Fruit fly (Drosophila melanogaster): ENCODE results near the gene Ddr.

Gene Ddr

DNA sequence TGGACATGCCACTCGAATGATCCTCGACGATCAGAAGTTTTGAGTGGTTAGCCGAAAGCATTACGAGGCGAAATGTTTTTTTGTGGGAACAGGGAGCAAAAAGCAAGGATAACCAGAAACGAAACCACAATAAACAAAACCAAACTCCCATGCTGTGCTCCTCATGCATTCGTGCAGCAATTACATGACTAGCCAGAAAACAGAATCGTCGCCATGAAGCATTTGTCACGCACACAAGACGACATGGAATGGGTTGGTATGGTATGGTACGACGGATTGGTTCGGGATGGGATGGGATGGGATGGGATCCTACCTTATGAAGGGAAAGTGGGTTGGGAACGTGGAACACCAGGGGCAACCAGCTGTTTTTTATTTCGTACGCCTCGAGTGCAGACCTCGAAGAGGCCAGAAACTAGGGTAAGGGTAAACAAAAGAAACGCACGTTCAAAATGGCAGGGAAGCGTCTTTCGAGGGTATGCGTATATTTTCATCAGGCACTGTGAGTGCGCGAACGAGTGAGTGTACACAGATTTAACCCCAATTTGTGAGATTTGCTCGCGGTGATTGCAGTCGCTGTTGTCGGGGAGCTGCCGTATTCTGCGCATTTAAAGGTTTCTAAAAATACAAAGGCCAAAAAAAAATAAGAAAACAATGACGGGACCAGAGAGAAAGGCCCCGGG is 48.2 kb upstream of the Ddr start (continued):
- no peak for TF ChIP-seq CG4854 (GFP tag; optimal IDR thresholded peaks at IDR 0.05)
- no peak for TF ChIP-seq CG1603 (tag; optimal IDR thresholded peaks at IDR 0.05)
- no peak for TF ChIP-seq CG4282 (GFP tag; optimal IDR thresholded peaks at IDR 0.05)
- no peak for TF ChIP-seq shn (GFP tag; optimal IDR thresholded peaks at IDR 0.05)
- TF ChIP-seq sim (GFP tag; IDR thresholded peaks at IDR 0.05), result no peak
- TF ChIP-seq unpg (GFP tag; optimal IDR thresholded peaks at IDR 0.05), result no peak
- no peak for TF ChIP-seq CG12744 (GFP tag; optimal IDR thresholded peaks at IDR 0.05)
- TF ChIP-seq PHDP (tag; optimal IDR thresholded peaks at IDR 0.05), result no peak
- TF ChIP-seq CG31365 (tag; optimal IDR thresholded peaks at IDR 0.05), result no peak
- TF ChIP-seq CG14965 (GFP tag; optimal IDR thresholded peaks at IDR 0.05; ENCODE audit: borderline replicate concordance), result no peak
- 0 out of 3 replicates have a peak, but pooled peaks have one; percentile 18 for TF ChIP-seq Opbp (GFP tag; IDR thresholded peaks at IDR 0.05; ENCODE audit: partially characterized antibody)
- TF ChIP-seq her (GFP tag; optimal IDR thresholded peaks at IDR 0.05), result no peak
- no peak for TF ChIP-seq CG7928 (GFP tag; optimal IDR thresholded peaks at IDR 0.05)
- peak; percentile 33 for TF ChIP-seq kni (GFP tag; optimal IDR thresholded peaks at IDR 0.05)
- TF ChIP-seq Oaz (GFP tag; IDR thresholded peaks at IDR 0.05), result no peak

DNA sequence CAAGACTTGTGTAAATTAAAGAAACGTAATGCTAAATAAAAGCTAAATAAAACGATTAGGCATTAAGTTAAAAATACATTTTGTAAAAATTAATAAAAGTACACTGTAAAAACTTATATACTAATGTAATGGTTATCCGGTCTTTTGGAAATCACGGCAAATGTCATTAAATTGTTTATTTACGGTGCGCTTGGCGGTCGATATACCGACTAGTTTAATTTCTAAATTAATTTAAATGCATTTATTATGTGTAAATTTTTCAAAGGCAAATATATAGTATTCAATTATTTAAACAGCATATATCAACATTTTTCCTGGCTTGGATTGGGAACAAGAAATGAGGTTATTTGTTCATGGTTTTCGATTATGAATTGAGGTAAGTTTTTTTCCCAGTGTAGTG is 42.1 kb upstream of the Ddr start:
- peak; percentile 4 for TF ChIP-seq az2 (GFP tag; optimal IDR thresholded peaks at IDR 0.05)
- TF ChIP-seq CG15696 (tag; optimal IDR thresholded peaks at IDR 0.05), result peak; percentile 23
- peak; percentile 12 for TF ChIP-seq CG11504 (tag; optimal IDR thresholded peaks at IDR 0.05)
- no peak for TF ChIP-seq ind (GFP tag; optimal IDR thresholded peaks at IDR 0.05)
- peak; percentile 26; the same call in 1 of the 2 replicates for TF ChIP-seq CG31441 (GFP tag; IDR thresholded peaks at IDR 0.05)
- TF ChIP-seq CG4424 (GFP tag; optimal IDR thresholded peaks at IDR 0.05), result peak; percentile 33
- TF ChIP-seq MBD-R2 (GFP tag; IDR thresholded peaks at IDR 0.05), result no peak
- TF ChIP-seq CG9727 (GFP tag; optimal IDR thresholded peaks at IDR 0.05), result peak; percentile 18
- peak; percentile 58 for TF ChIP-seq gem (tag; optimal IDR thresholded peaks at IDR 0.05)
- TF ChIP-seq CG1233 (GFP tag; optimal IDR thresholded peaks at IDR 0.05), result no peak
- peak; percentile 22 for TF ChIP-seq CG9437 (GFP tag; optimal IDR thresholded peaks at IDR 0.05)
- no peak for TF ChIP-seq Neu2 (GFP tag; optimal IDR thresholded peaks at IDR 0.05; ENCODE audit: borderline replicate concordance)
- TF ChIP-seq CG18011 (GFP tag; optimal IDR thresholded peaks at IDR 0.05), result no peak
- TF ChIP-seq tio (GFP tag; optimal IDR thresholded peaks at IDR 0.05), result peak; percentile 27
- TF ChIP-seq CG33557 (GFP tag; optimal IDR thresholded peaks at IDR 0.05), result peak; percentile 10
- no peak for TF ChIP-seq pita (GFP tag; optimal IDR thresholded peaks at IDR 0.05)
- TF ChIP-seq CG2712 (tag; optimal IDR thresholded peaks at IDR 0.05), result peak; percentile 39
- peak; percentile 32 for TF ChIP-seq CG14710 (tag; optimal IDR thresholded peaks at IDR 0.05)
- TF ChIP-seq sc (optimal IDR thresholded peaks at IDR 0.05), result no peak
- peak; percentile 2 for TF ChIP-seq sc (GFP tag; optimal IDR thresholded peaks at IDR 0.05)
- TF ChIP-seq CG10979 (tag; optimal IDR thresholded peaks at IDR 0.05), result peak; percentile 39
- TF ChIP-seq CG2678 (tag; optimal IDR thresholded peaks at IDR 0.05), result peak; percentile 7
- TF ChIP-seq Chrac-16 (GFP tag; optimal IDR thresholded peaks at IDR 0.05), result peak; percentile 3
- TF ChIP-seq chif (GFP tag; optimal IDR thresholded peaks at IDR 0.05), result peak in 1 of 2 experiments; percentile 13
- TF ChIP-seq lola (GFP tag; optimal IDR thresholded peaks at IDR 0.05), result peak in 1 of 3 experiments; percentile 42
- no peak for TF ChIP-seq D (optimal IDR thresholded peaks at IDR 0.05)
- TF ChIP-seq D (GFP tag; optimal IDR thresholded peaks at IDR 0.05), result peak; percentile 16
- TF ChIP-seq CG17361 (GFP tag; IDR thresholded peaks at IDR 0.05), result peak; percentile 32; the same call in 1 of the 3 replicates
- TF ChIP-seq CG18262 (tag; optimal IDR thresholded peaks at IDR 0.05), result peak; percentile 57
- no peak for TF ChIP-seq gt (GFP tag; IDR thresholded peaks at IDR 0.05)
- TF ChIP-seq unpg (GFP tag; optimal IDR thresholded peaks at IDR 0.05), result peak; percentile 5
- TF ChIP-seq CG17568 (GFP tag; optimal IDR thresholded peaks at IDR 0.05), result no peak
- no peak for TF ChIP-seq tll (GFP tag; optimal IDR thresholded peaks at IDR 0.05)
- TF ChIP-seq sens (GFP tag), result peak; percentile 86
- TF ChIP-seq dmrt11E (tag; optimal IDR thresholded peaks at IDR 0.05), result peak; percentile 70

Measured in whole organism, embryonic.